Worm (Caenorhabditis elegans): ENCODE results near the gene popl-1.

The popl-1 gene

DNA sequence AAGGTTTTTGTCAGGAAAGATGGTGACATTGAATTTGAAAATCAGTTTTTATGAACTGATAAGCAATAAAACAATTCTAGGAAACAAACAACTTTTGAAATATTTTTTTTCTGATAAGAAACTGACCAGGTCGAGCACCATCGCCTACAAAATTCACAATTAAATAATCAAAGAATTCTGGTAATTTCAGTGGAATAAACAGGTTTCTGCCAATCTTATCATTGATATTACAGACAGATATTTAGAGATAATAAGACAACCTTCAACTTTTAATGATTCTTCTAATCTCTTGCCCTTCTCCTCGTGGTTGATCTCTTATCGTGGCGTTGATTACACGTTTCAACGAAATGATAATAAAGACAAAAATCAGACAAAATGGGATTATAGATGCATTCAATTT is 34.4 kb downstream of the popl-1 start:
- TF ChIP-seq mxl-3 (GFP tag; optimal IDR thresholded peaks at IDR 0.05) = peak; percentile 88
- TF ChIP-seq D1046.2 (GFP tag; IDR thresholded peaks at IDR 0.05) = no peak
- peak; percentile 78 for TF ChIP-seq dve-1 (tag; optimal IDR thresholded peaks at IDR 0.05; ENCODE audit: insufficient read depth)
- TF ChIP-seq pqm-1 (tag; optimal IDR thresholded peaks at IDR 0.05) = peak; percentile 79
- peak; percentile 31 for TF ChIP-seq nhr-77 (tag; optimal IDR thresholded peaks at IDR 0.05)
- TF ChIP-seq set-16 (GFP tag; IDR thresholded peaks at IDR 0.05) = no peak
- TF ChIP-seq nhr-28 (tag; optimal IDR thresholded peaks at IDR 0.05) = peak; percentile 59
- peak in 1 of 2 experiments; percentile 76 for TF ChIP-seq mdl-1 (tag; optimal IDR thresholded peaks at IDR 0.05)
- TF ChIP-seq hlh-30 (tag; optimal IDR thresholded peaks at IDR 0.05; ENCODE audit: insufficient read depth) = peak; percentile 6
- TF ChIP-seq nhr-102 (tag; optimal IDR thresholded peaks at IDR 0.05) = peak; percentile 80
- TF ChIP-seq lsy-2 (tag; optimal IDR thresholded peaks at IDR 0.05) = peak in 1 of 2 experiments; percentile 33
- peak; percentile 86 for TF ChIP-seq dmd-6 (GFP tag; IDR thresholded peaks at IDR 0.05)
- peak in 1 of 2 experiments; percentile 72 for TF ChIP-seq unc-62 (GFP tag; optimal IDR thresholded peaks at IDR 0.05 in 1 of 2)
- TF ChIP-seq unc-62 (tag; optimal IDR thresholded peaks at IDR 0.05) = no peak
- TF ChIP-seq cey-2 (tag; optimal IDR thresholded peaks at IDR 0.05; ENCODE audit: borderline replicate concordance, insufficient read depth) = peak; percentile 20
- no peak for TF ChIP-seq dmd-8 (GFP tag; IDR thresholded peaks at IDR 0.05)
- peak; percentile 87 for TF ChIP-seq hlh-11 (tag; optimal IDR thresholded peaks at IDR 0.05)
- TF ChIP-seq pha-4 (GFP tag; IDR thresholded peaks at IDR 0.05) = no peak
- no peak for TF ChIP-seq pha-4 (tag; optimal IDR thresholded peaks at IDR 0.05)
- TF ChIP-seq ceh-20 (GFP tag; IDR thresholded peaks at IDR 0.05) = peak; percentile 34; the same call in 1 of the 2 replicates
- peak; percentile 76 for TF ChIP-seq nhr-48 (tag; optimal IDR thresholded peaks at IDR 0.05)
- TF ChIP-seq lin-13 (GFP tag; optimal IDR thresholded peaks at IDR 0.05) = no peak
- TF ChIP-seq zfp-2 (tag; optimal IDR thresholded peaks at IDR 0.05) = no peak
- no peak for TF ChIP-seq zip-2 (tag; optimal IDR thresholded peaks at IDR 0.05)
- peak in 1 of 2 experiments; percentile 57 for TF ChIP-seq daf-16 (GFP tag; optimal IDR thresholded peaks at IDR 0.05)
- peak; percentile 95 for TF ChIP-seq daf-16 (tag; optimal IDR thresholded peaks at IDR 0.05)
- TF ChIP-seq lin-1 (GFP tag; IDR thresholded peaks at IDR 0.05) = peak; percentile 76
- no peak for TF ChIP-seq nhr-42 (GFP tag; IDR thresholded peaks at IDR 0.05)

DNA sequence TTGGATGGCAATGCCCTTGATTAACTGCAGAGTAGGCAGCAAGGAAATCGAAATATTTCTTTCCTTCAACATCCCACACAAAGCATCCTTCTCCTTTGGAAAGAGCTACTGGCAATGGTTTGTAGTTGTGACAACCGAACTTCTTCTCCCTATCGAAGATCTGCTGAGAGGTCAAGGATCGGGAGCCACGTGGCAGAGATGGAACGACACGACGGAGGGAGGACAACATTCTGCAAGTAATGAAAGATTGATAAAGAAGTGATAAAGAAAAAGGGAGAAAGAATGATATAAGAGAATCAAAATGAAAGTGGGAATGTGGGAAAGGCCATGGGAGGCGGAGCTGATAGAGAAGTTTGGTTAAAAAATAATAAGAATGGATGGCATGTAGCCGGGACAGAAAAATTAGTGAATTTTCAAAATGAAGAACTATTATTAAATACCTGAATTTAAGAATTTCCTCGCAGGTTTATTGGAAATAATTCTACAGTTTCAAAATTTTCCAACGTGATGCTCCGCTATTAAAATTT is 35.0 kb downstream of the popl-1 start, which contains the start of gene oatr-1:
TSS of gene oatr-1 (minus strand) at position 477 of the 527 bp plus-strand sequence.
- TF ChIP-seq hlh-11 (tag; optimal IDR thresholded peaks at IDR 0.05) (peak; percentile 25), zfp-2 (tag; optimal IDR thresholded peaks at IDR 0.05) (no peak), R02D3.7 (tag; optimal IDR thresholded peaks at IDR 0.05) (no peak), lin-13 (GFP tag; optimal IDR thresholded peaks at IDR 0.05) (no peak), dmd-6 (GFP tag; IDR thresholded peaks at IDR 0.05) (peak; percentile 66), ceh-32 (tag; optimal IDR thresholded peaks at IDR 0.05; ENCODE audit: poor library complexity) (no peak), vab-7 (GFP tag; IDR thresholded peaks at IDR 0.05) (no peak), mxl-3 (GFP tag; optimal IDR thresholded peaks at IDR 0.05) (peak; percentile 80), ceh-82 (tag; optimal IDR thresholded peaks at IDR 0.05) (no peak), rbr-2 (tag; optimal IDR thresholded peaks at IDR 0.05) (no peak), mdl-1 (tag; optimal IDR thresholded peaks at IDR 0.05) (peak in 1 of 2 experiments; percentile 65), aha-1 (tag) (peak; percentile 49), nhr-28 (tag; optimal IDR thresholded peaks at IDR 0.05) (peak; percentile 48), lin-1 (GFP tag; IDR thresholded peaks at IDR 0.05) (no peak), D1046.2 (GFP tag; IDR thresholded peaks at IDR 0.05) (no peak), F49E8.2 (tag; optimal IDR thresholded peaks at IDR 0.05; ENCODE audit: borderline replicate concordance) (no peak), dve-1 (tag; optimal IDR thresholded peaks at IDR 0.05; ENCODE audit: insufficient read depth) (peak; percentile 27), daf-16 (GFP tag; optimal IDR thresholded peaks at IDR 0.05) (no peak), daf-16 (tag; optimal IDR thresholded peaks at IDR 0.05) (peak; percentile 41)

DNA sequence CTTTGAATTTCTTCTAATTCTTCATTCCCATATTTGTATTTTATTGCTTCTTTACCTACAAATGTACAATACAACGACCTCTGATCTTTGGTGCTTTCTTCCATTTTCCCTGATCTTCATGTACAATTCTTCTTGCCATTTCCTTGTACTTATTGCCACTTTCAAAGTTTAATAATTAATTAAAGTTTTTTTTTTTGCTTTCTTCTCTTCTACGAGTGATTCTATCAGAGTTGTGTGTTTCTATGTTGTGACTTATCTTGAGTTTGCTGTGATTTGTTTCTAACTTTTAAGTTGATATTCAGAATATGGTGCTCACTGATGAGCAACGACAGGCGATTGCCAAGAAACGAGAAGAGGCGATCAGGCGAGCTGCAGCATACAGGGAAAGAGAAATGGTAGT is 40.1 kb downstream of the popl-1 start, which contains the start of gene smrc-1:
TSS of gene smrc-1 (plus strand) at position 301 of the 400 bp plus-strand sequence.
- no peak for TF ChIP-seq dmd-8 (GFP tag; IDR thresholded peaks at IDR 0.05)
- TF ChIP-seq Y105C5A.15 (GFP tag; IDR thresholded peaks at IDR 0.05) = no peak
- no peak for TF ChIP-seq zag-1 (tag; optimal IDR thresholded peaks at IDR 0.05)
- TF ChIP-seq Y48G9A.11 (GFP tag; IDR thresholded peaks at IDR 0.05) = no peak
- TF ChIP-seq duxl-1 (tag; optimal IDR thresholded peaks at IDR 0.05; ENCODE audit: poor library complexity) = no peak
- TF ChIP-seq unc-130 (GFP tag; optimal IDR thresholded peaks at IDR 0.05) = no peak
- TF ChIP-seq dpl-1 (GFP tag; optimal IDR thresholded peaks at IDR 0.05) = no peak
- TF ChIP-seq tra-1 (GFP tag; IDR thresholded peaks at IDR 0.05) = no peak
- TF ChIP-seq madf-5 (GFP tag; IDR thresholded peaks at IDR 0.05) = no peak
- TF ChIP-seq ceh-62 (tag; optimal IDR thresholded peaks at IDR 0.05) = no peak
- TF ChIP-seq Y5F2A.4 (GFP tag; optimal IDR thresholded peaks at IDR 0.05) = no peak
- TF ChIP-seq nhr-28 (tag; optimal IDR thresholded peaks at IDR 0.05) = no peak

Data from whole organism, L4 larva.